Worm (Caenorhabditis elegans) whole organism, midembryonic: ENCODE results near the gene F56D1.1.

Source experiments
- T22C8.4 ChIP-seq: fragments of 200-800 bp; sonication (Bioruptor generic); IDR thresholded peaks from 2 replicates; pipeline ENCODE4 v1.3.6; 2022; ENCODE audit warnings: missing genetic modification characterization, missing compliant biosample characterization
- flt-1 ChIP-seq: fragments of 200-800 bp; sonication (Bioruptor generic); IDR thresholded peaks from 2 replicates; pipeline ENCODE4 v1.3.6; 2022; ENCODE audit warnings: missing genetic modification characterization, missing compliant biosample characterization
- med-1 ChIP-seq: sonication (generic microtip); optimal IDR thresholded peaks from 2 replicates; lab custom pipeline; 2017; ENCODE audit warnings: missing genetic modification characterization, mild to moderate bottlenecking, missing compliant biosample characterization, antibody characterized with exemption, missing genetic modification reagents; ENCODE audit not compliant: insufficient read depth
- ref-1 ChIP-seq: fragments of 200-800 bp; sonication (Bioruptor generic); conservative IDR thresholded peaks from 2 replicates; pipeline ENCODE4 v1.3.6; 2022; ENCODE audit warnings: missing genetic modification reagents, missing genetic modification characterization, missing compliant biosample characterization
- tab-1 ChIP-seq: fragments of 200-800 bp; sonication (Bioruptor generic); IDR thresholded peaks from 2 replicates; pipeline ENCODE4 v1.3.6; 2022; ENCODE audit warnings: missing genetic modification characterization, missing compliant biosample characterization
- ztf-23 ChIP-seq: fragments of 200-800 bp; sonication (Bioruptor generic); IDR thresholded peaks from 2 replicates; pipeline ENCODE4 v1.3.6; 2022; ENCODE audit warnings: missing genetic modification reagents, missing genetic modification characterization, missing compliant biosample characterization
- ztf-29 ChIP-seq: fragments of 200-800 bp; sonication (Bioruptor generic); IDR thresholded peaks from 2 replicates; pipeline ENCODE4 v1.3.6; 2022; ENCODE audit warnings: missing genetic modification reagents, missing genetic modification characterization, missing compliant biosample characterization

DNA sequence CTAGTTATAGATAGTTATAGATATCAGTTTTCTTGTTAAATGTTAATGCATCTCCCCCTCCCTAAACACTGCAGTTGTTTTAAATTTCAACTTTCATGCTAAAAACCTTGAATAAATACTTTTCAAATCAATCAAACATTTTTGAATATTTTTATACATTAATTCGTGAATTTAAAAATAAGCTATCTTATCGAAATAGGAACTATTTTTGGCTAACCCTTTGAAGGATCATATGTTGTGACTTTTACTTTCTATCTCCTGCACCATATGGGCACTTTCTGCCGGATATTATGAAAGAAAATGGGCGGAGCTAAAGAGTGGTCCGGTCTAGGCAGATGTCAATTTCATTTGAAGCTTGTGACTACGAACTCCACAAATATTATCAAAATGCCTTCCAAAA, 44.2 kb downstream of the F56D1.1 start, which contains the start of gene ZK177.11:
- TF ChIP-seq ref-1 (GFP tag; lab: Robert Waterston, UW) (no peak), med-1 (no peak), flt-1 (no peak), T22C8.4 (GFP tag; lab: Robert Waterston, UW) (no peak), ztf-23 (GFP tag; lab: Robert Waterston, UW) (no peak), tab-1 (GFP tag; lab: Robert Waterston, UW) (no peak), ztf-29 (GFP tag; lab: Robert Waterston, UW) (no peak)
